Fruit fly (Drosophila melanogaster): ENCODE measurements around the gene hth.
A peak's percentile ranks its signal among the peaks of the same experiment; 100 is the strongest.

hth gene

dm6 chr3R:10479439-10479838 lies 159.9 kb downstream of the hth start:
- TF ChIP-seq Hsf (GFP tag; optimal IDR thresholded peaks at IDR 0.05) (no peak), dmrt11E (tag; optimal IDR thresholded peaks at IDR 0.05) (no peak), CG11456 (GFP tag; IDR thresholded peaks at IDR 0.05) (0 out of 3 replicates have a peak, but pooled peaks have one; percentile 30), crol (GFP tag; IDR thresholded peaks at IDR 0.05) (peak; percentile 43), Hr39 (optimal IDR thresholded peaks at IDR 0.05) (peak; percentile 33)

dm6 chr3R:10475949-10476348 lies 163.4 kb downstream of the hth start:
- TF ChIP-seq CG12769 (tag; optimal IDR thresholded peaks at IDR 0.05) (no peak), CG13424 (tag; optimal IDR thresholded peaks at IDR 0.05) (peak; percentile 16), slbo (GFP tag; IDR thresholded peaks at IDR 0.05) (peak; percentile 26; the same call in 1 of the 2 replicates), psq (GFP tag; optimal IDR thresholded peaks at IDR 0.05) (no peak), Rfx (GFP tag; IDR thresholded peaks at IDR 0.05) (0 out of 2 replicates have a peak, but pooled peaks have one; percentile 14), Rx (GFP tag; IDR thresholded peaks at IDR 0.05) (no peak), CG2199 (GFP tag; IDR thresholded peaks at IDR 0.05) (no peak), Sox102F (GFP tag; optimal IDR thresholded peaks at IDR 0.05) (peak; percentile 9), CG13775 (GFP tag; optimal IDR thresholded peaks at IDR 0.05) (no peak), Xbp1 (GFP tag; optimal IDR thresholded peaks at IDR 0.05) (peak; percentile 18), corto (GFP tag; optimal IDR thresholded peaks at IDR 0.05) (peak; percentile 19), Drgx (GFP tag; IDR thresholded peaks at IDR 0.05) (0 out of 2 replicates have a peak, but pooled peaks have one; percentile 9), Hr51 (GFP tag; optimal IDR thresholded peaks at IDR 0.05) (peak in 1 of 2 experiments; percentile 12), Blimp-1 (GFP tag; optimal IDR thresholded peaks at IDR 0.05) (peak; percentile 5), Hmr (GFP tag; optimal IDR thresholded peaks at IDR 0.05) (peak; percentile 13), shn (GFP tag; optimal IDR thresholded peaks at IDR 0.05) (no peak), Gsc (GFP tag; IDR thresholded peaks at IDR 0.05) (no peak), Ada2b (GFP tag; IDR thresholded peaks at IDR 0.05) (0 out of 2 replicates have a peak, but pooled peaks have one; percentile 9), zfh1 (GFP tag; IDR thresholded peaks at IDR 0.05) (peak; percentile 9; the same call in 1 of the 3 replicates), Aef1 (GFP tag; IDR thresholded peaks at IDR 0.05) (no peak), Dp (GFP tag; optimal IDR thresholded peaks at IDR 0.05) (no peak), dysf (GFP tag; IDR thresholded peaks at IDR 0.05) (0 out of 3 replicates have a peak, but pooled peaks have one; percentile 9), prd (optimal IDR thresholded peaks at IDR 0.05) (no peak), prd (GFP tag; IDR thresholded peaks at IDR 0.05) (peak; percentile 40; the same call in 1 of the 3 replicates), HHEX (GFP tag; optimal IDR thresholded peaks at IDR 0.05) (no peak), CG31224 (GFP tag; IDR thresholded peaks at IDR 0.05) (peak; percentile 27; the same call in 1 of the 2 replicates), en (GFP tag; optimal IDR thresholded peaks at IDR 0.05) (no peak), cwo (GFP tag; optimal IDR thresholded peaks at IDR 0.05) (no peak), CG3847 (GFP tag; IDR thresholded peaks at IDR 0.05) (no peak), Stat92E (GFP tag; optimal IDR thresholded peaks at IDR 0.05) (no peak), phol (tag; optimal IDR thresholded peaks at IDR 0.05) (peak; percentile 18), CG7786 (GFP tag; optimal IDR thresholded peaks at IDR 0.05) (no peak), maf-S (GFP tag; optimal IDR thresholded peaks at IDR 0.05) (no peak), HLHmδ (GFP tag; optimal IDR thresholded peaks at IDR 0.05) (no peak), sens (GFP tag) (peak; percentile 52), lbe (GFP tag; optimal IDR thresholded peaks at IDR 0.05) (peak; percentile 33), CG11504 (tag; optimal IDR thresholded peaks at IDR 0.05) (peak; percentile 45), dmrt99B (tag; optimal IDR thresholded peaks at IDR 0.05) (peak; percentile 15), gem (tag; optimal IDR thresholded peaks at IDR 0.05) (peak; percentile 45), CG7928 (GFP tag; optimal IDR thresholded peaks at IDR 0.05) (no peak), CG2678 (tag; optimal IDR thresholded peaks at IDR 0.05) (peak; percentile 31), Xrp1 (GFP tag; IDR thresholded peaks at IDR 0.05) (peak; percentile 47), CG4404 (GFP tag; IDR thresholded peaks at IDR 0.05) (0 out of 2 replicates have a peak, but pooled peaks have one; percentile 26), Adf1 (GFP tag; IDR thresholded peaks at IDR 0.05) (no peak)

Data from whole organism, embryonic.